Fruit fly (Drosophila melanogaster) whole organism, prepupa: Measurements from ENCODE around the gene E5.
A peak's percentile ranks its signal among the peaks of the same experiment; 100 is the strongest.

Experiments
- Blimp-1 ChIP-seq: fragments of 200-800 bp; sonication (Bioruptor generic); optimal IDR thresholded peaks from 3 replicates; lab custom pipeline; 2017; ENCODE audit warnings: missing biosample characterization, missing genetic modification characterization, mild to moderate bottlenecking, moderate library complexity, missing genetic modification reagents
- CG10631 ChIP-seq: fragments of 200-800 bp; sonication (Bioruptor generic); optimal IDR thresholded peaks from 2 replicates; lab custom pipeline; 2016; ENCODE audit warnings: missing biosample characterization, missing genetic modification characterization
- CG10669 ChIP-seq: fragments of 200-800 bp; sonication (Bioruptor generic); optimal IDR thresholded peaks from 3 replicates; lab custom pipeline; 2018; ENCODE audit warnings: missing biosample characterization, mild to moderate bottlenecking, missing genetic modification characterization, moderate library complexity
- CG11294 ChIP-seq: fragments of 200-800 bp; sonication (Bioruptor generic); IDR thresholded peaks from 2 replicates; pipeline ENCODE4 v1.3.6; 2022; ENCODE audit warnings: missing biosample characterization, missing genetic modification characterization
- CG11902 ChIP-seq: fragments of 200-800 bp; sonication (Bioruptor generic); optimal IDR thresholded peaks from 3 replicates; lab custom pipeline; 2016; ENCODE audit warnings: missing biosample characterization, missing genetic modification characterization
- CG15336 ChIP-seq: fragments of 200-800 bp; sonication (Bioruptor generic); IDR thresholded peaks from 2 replicates; pipeline ENCODE4 v1.3.6; 2022; ENCODE audit warnings: missing biosample characterization, missing genetic modification characterization
- CG16779 ChIP-seq: fragments of 200-800 bp; sonication (Bioruptor generic); optimal IDR thresholded peaks from 3 replicates; lab custom pipeline; 2017; ENCODE audit warnings: missing biosample characterization, mild to moderate bottlenecking, missing genetic modification characterization
- CG3032 ChIP-seq: fragments of 200-800 bp; optimal IDR thresholded peaks from 2 replicates; lab custom pipeline; 2019; ENCODE audit warnings: missing biosample characterization, mild to moderate bottlenecking, missing genetic modification characterization, moderate library complexity
- CG31627 ChIP-seq: fragments of 200-800 bp; sonication (Bioruptor generic); optimal IDR thresholded peaks from 3 replicates; lab custom pipeline; 2016; ENCODE audit warnings: missing biosample characterization, missing genetic modification characterization
- CG34406 ChIP-seq: fragments of 200-800 bp; sonication (Bioruptor generic); optimal IDR thresholded peaks from 3 replicates; lab custom pipeline; 2016; ENCODE audit warnings: missing biosample characterization, missing genetic modification characterization
- CG3919 ChIP-seq: fragments of 200-800 bp; sonication (Bioruptor generic); optimal IDR thresholded peaks from 3 replicates; lab custom pipeline; 2016; ENCODE audit warnings: missing biosample characterization, missing genetic modification characterization
- CG4318 ChIP-seq: fragments of 200-800 bp; sonication (Bioruptor generic); optimal IDR thresholded peaks from 3 replicates; lab custom pipeline; 2017; ENCODE audit warnings: missing biosample characterization, mild to moderate bottlenecking, missing genetic modification characterization
- CG6163 ChIP-seq: fragments of 200-800 bp; sonication (Bioruptor generic); IDR thresholded peaks from 3 replicates; pipeline ENCODE4 v1.3.6; 2022; ENCODE audit warnings: missing biosample characterization, missing genetic modification characterization
- CG6276 ChIP-seq: fragments of 200-800 bp; sonication (Bioruptor generic); optimal IDR thresholded peaks from 2 replicates; lab custom pipeline; 2017; ENCODE audit warnings: missing biosample characterization, mild to moderate bottlenecking, missing genetic modification characterization
- CG6792 ChIP-seq: fragments of 200-800 bp; sonication (Bioruptor generic); optimal IDR thresholded peaks from 3 replicates; lab custom pipeline; 2016; ENCODE audit warnings: missing biosample characterization, missing genetic modification characterization
- CG6808 ChIP-seq: fragments of 200-800 bp; sonication (Bioruptor generic); optimal IDR thresholded peaks from 3 replicates; lab custom pipeline; 2017; ENCODE audit warnings: missing biosample characterization, missing genetic modification characterization, mild to moderate bottlenecking, moderate library complexity, missing genetic modification reagents
- CG6854 ChIP-seq: fragments of 200-800 bp; sonication (Bioruptor generic); optimal IDR thresholded peaks from 2 replicates; lab custom pipeline; 2017; ENCODE audit warnings: missing biosample characterization, mild to moderate bottlenecking, missing genetic modification characterization
- CG8119 ChIP-seq: fragments of 200-800 bp; sonication (Bioruptor generic); IDR thresholded peaks from 3 replicates; pipeline ENCODE4 v1.3.6; 2022; ENCODE audit warnings: missing biosample characterization, missing genetic modification characterization
- CG8632 ChIP-seq: fragments of 200-800 bp; sonication (Bioruptor generic); optimal IDR thresholded peaks from 3 replicates; lab custom pipeline; 2016; ENCODE audit warnings: missing biosample characterization, missing genetic modification characterization
- Eip78C ChIP-seq: fragments of 200-800 bp; sonication (Bioruptor generic); peaks from one replicate; lab custom pipeline; 2016; ENCODE audit warnings: missing biosample characterization, missing genetic modification characterization
- Eip93F ChIP-seq: fragments of 200-800 bp; sonication (Bioruptor generic); optimal IDR thresholded peaks from 2 replicates; lab custom pipeline; 2016; ENCODE audit warnings: missing biosample characterization, mild to moderate bottlenecking, missing genetic modification characterization
- Ets21C ChIP-seq: fragments of 200-800 bp; sonication (Bioruptor generic); optimal IDR thresholded peaks from 3 replicates; lab custom pipeline; 2016; ENCODE audit warnings: missing biosample characterization, missing genetic modification characterization
- Ets96B ChIP-seq: fragments of 200-800 bp; optimal IDR thresholded peaks from 2 replicates; lab custom pipeline; 2019; ENCODE audit warnings: missing biosample characterization, mild to moderate bottlenecking, missing genetic modification characterization, moderate library complexity
- Gug ChIP-seq: fragments of 200-800 bp; sonication (Bioruptor generic); IDR thresholded peaks from 2 replicates; pipeline ENCODE4 v1.3.6; 2022; ENCODE audit warnings: missing biosample characterization, missing genetic modification characterization
- Hr39 ChIP-seq: fragments of 200-800 bp; sonication (Bioruptor generic); optimal IDR thresholded peaks from 2 replicates; lab custom pipeline; 2016; ENCODE audit warnings: missing biosample characterization, missing genetic modification characterization
- Hr4 ChIP-seq: fragments of 200-800 bp; sonication (Bioruptor generic); optimal IDR thresholded peaks from 3 replicates; lab custom pipeline; 2016; ENCODE audit warnings: missing biosample characterization, missing genetic modification characterization
- Lpt ChIP-seq: fragments of 200-800 bp; sonication (Bioruptor generic); optimal IDR thresholded peaks from 3 replicates; lab custom pipeline; 2016; ENCODE audit warnings: missing biosample characterization, missing genetic modification characterization
- Met ChIP-seq: fragments of 200-800 bp; sonication (Bioruptor generic); optimal IDR thresholded peaks from 3 replicates; lab custom pipeline; 2016; ENCODE audit warnings: missing biosample characterization, missing genetic modification characterization
- OdsH ChIP-seq: fragments of 200-800 bp; sonication (Bioruptor generic); optimal IDR thresholded peaks from 3 replicates; lab custom pipeline; 2016; ENCODE audit warnings: missing biosample characterization, missing genetic modification characterization
- Smox ChIP-seq: fragments of 200-800 bp; sonication (Bioruptor generic); optimal IDR thresholded peaks from 3 replicates; lab custom pipeline; 2016; ENCODE audit warnings: missing biosample characterization, missing genetic modification characterization
- Sox102F ChIP-seq: fragments of 200-800 bp; sonication (Bioruptor generic); optimal IDR thresholded peaks from 2 replicates; lab custom pipeline; 2016; ENCODE audit warnings: missing biosample characterization, mild to moderate bottlenecking, missing genetic modification characterization
- Sox14 ChIP-seq: fragments of 200-800 bp; sonication (Bioruptor generic); optimal IDR thresholded peaks from 3 replicates; lab custom pipeline; 2016; ENCODE audit warnings: missing biosample characterization, missing genetic modification characterization
- Sox15 ChIP-seq: fragments of 200-800 bp; sonication (Bioruptor generic); optimal IDR thresholded peaks from 3 replicates; lab custom pipeline; 2016; ENCODE audit warnings: missing biosample characterization, missing genetic modification characterization
- achi ChIP-seq: fragments of 200-800 bp; sonication (Bioruptor generic); optimal IDR thresholded peaks from 3 replicates; lab custom pipeline; 2016; ENCODE audit warnings: missing biosample characterization, missing genetic modification characterization
- acj6 ChIP-seq: fragments of 200-800 bp; sonication (Bioruptor generic); optimal IDR thresholded peaks from 3 replicates; lab custom pipeline; 2016; ENCODE audit warnings: missing biosample characterization, missing genetic modification characterization
- cyc ChIP-seq: fragments of 200-800 bp; sonication (Bioruptor generic); optimal IDR thresholded peaks from 3 replicates; lab custom pipeline; 2016; ENCODE audit warnings: missing biosample characterization, missing genetic modification characterization
- dac ChIP-seq: fragments of 200-800 bp; sonication (Bioruptor generic); optimal IDR thresholded peaks from 2 replicates; lab custom pipeline; 2017; ENCODE audit warnings: missing biosample characterization, mild to moderate bottlenecking, missing genetic modification characterization
- dsx ChIP-seq: fragments of 200-800 bp; optimal IDR thresholded peaks from 3 replicates; lab custom pipeline; 2019; ENCODE audit warnings: missing biosample characterization, mild to moderate bottlenecking, missing genetic modification characterization, moderate library complexity; ENCODE audit not compliant: poor library complexity, severe bottlenecking
- esn ChIP-seq: fragments of 200-800 bp; sonication (Bioruptor generic); optimal IDR thresholded peaks from 2 replicates; lab custom pipeline; 2016; ENCODE audit warnings: missing biosample characterization, mild to moderate bottlenecking, missing genetic modification characterization, moderate library complexity
- fd85E ChIP-seq: fragments of 200-800 bp; sonication (Bioruptor generic); optimal IDR thresholded peaks from 3 replicates; lab custom pipeline; 2016; ENCODE audit warnings: missing biosample characterization, missing genetic modification characterization
- fkh ChIP-seq: fragments of 200-800 bp; sonication (Bioruptor generic); optimal IDR thresholded peaks from 3 replicates; lab custom pipeline; 2017; ENCODE audit warnings: missing biosample characterization, mild to moderate bottlenecking, missing genetic modification characterization, moderate library complexity
- net ChIP-seq: fragments of 200-800 bp; sonication (Bioruptor generic); optimal IDR thresholded peaks from 3 replicates; lab custom pipeline; 2016; ENCODE audit warnings: missing biosample characterization, missing genetic modification characterization
- spab ChIP-seq: fragments of 200-800 bp; sonication (Bioruptor generic); optimal IDR thresholded peaks from 2 replicates; lab custom pipeline; 2017; ENCODE audit warnings: missing biosample characterization, mild to moderate bottlenecking, missing genetic modification characterization, missing genetic modification reagents
- ss ChIP-seq, 2 experiments: fragments of 200-800 bp; sonication (Bioruptor generic); optimal IDR thresholded peaks; 2 replicates in 1 of 2; 3 replicates in 1 of 2; lab custom pipeline; 2017 to 2018; ENCODE audit warnings: mild to moderate bottlenecking in 2 of 2, missing biosample characterization in 2 of 2, missing genetic modification characterization in 2 of 2, moderate library complexity in 1 of 2
- svp ChIP-seq: fragments of 200-800 bp; sonication (Bioruptor generic); peaks from one replicate; lab custom pipeline; 2016; ENCODE audit warnings: missing biosample characterization, missing genetic modification characterization
- topi ChIP-seq: fragments of 200-800 bp; sonication (Bioruptor generic); optimal IDR thresholded peaks from 3 replicates; lab custom pipeline; 2016; ENCODE audit warnings: missing biosample characterization, missing genetic modification characterization
- vri ChIP-seq: fragments of 200-800 bp; sonication (Bioruptor generic); optimal IDR thresholded peaks from 3 replicates; lab custom pipeline; 2016; ENCODE audit warnings: missing biosample characterization, mild to moderate bottlenecking, missing genetic modification characterization

E5 gene

dm6 chr3R:13845926-13846325 lies 28.8 kb downstream of the E5 start (continued):
- TF ChIP-seq topi (GFP tag; lab: Kevin White, UChicago): peak; percentile 60
- peak; percentile 61 for TF ChIP-seq acj6 (GFP tag; lab: Kevin White, UChicago)
- peak; percentile 43 for TF ChIP-seq CG16779 (tag; lab: Kevin White, UChicago)
- peak; percentile 68 for TF ChIP-seq achi (GFP tag; lab: Kevin White, UChicago)
- peak; percentile 36 for TF ChIP-seq spab (GFP tag; lab: Kevin White, UChicago)
- TF ChIP-seq Ets21C: peak; percentile 32
- peak; percentile 35 for TF ChIP-seq CG6792 (GFP tag; lab: Kevin White, UChicago)
- TF ChIP-seq ss (GFP tag; optimal IDR thresholded peaks at IDR 0.05; lab: Kevin White, UChicago): peak in 1 of 2 experiments; percentile 43
- no peak for TF ChIP-seq CG6854 (GFP tag; lab: Kevin White, UChicago)
- TF ChIP-seq Sox14 (GFP tag; lab: Kevin White, UChicago): peak; percentile 72
- no peak for TF ChIP-seq CG11294 (GFP tag; lab: Robert Waterston, UW)
- TF ChIP-seq, all 60 proteins: peak for 45

dm6 chr3R:13845250-13845699 lies 29.4 kb downstream of the E5 start:
- TF ChIP-seq CG6163 (GFP tag; lab: Robert Waterston, UW) (peak; percentile 94), Sox15 (GFP tag; lab: Kevin White, UChicago) (peak; percentile 67), CG16779 (tag; lab: Kevin White, UChicago) (peak; percentile 84), dac (GFP tag; lab: Kevin White, UChicago) (peak; percentile 86), dsx (peak; percentile 86), Met (GFP tag; lab: Kevin White, UChicago) (peak; percentile 64), Gug (GFP tag; lab: Robert Waterston, UW) (peak; percentile 70), CG6808 (peak; percentile 88), vri (GFP tag; lab: Kevin White, UChicago) (peak; percentile 48), fd85E (GFP tag; lab: Kevin White, UChicago) (no peak), ss (GFP tag; optimal IDR thresholded peaks at IDR 0.05; lab: Kevin White, UChicago) (peak; percentile 92 to 95), Hr39 (GFP tag; lab: Kevin White, UChicago) (peak; percentile 38), CG4318 (GFP tag; lab: Kevin White, UChicago) (peak; percentile 82), Eip78C (peak; percentile 89), CG11294 (GFP tag; lab: Robert Waterston, UW) (0 out of 2 replicates have a peak, but pooled peaks have one; percentile 24), Sox102F (GFP tag; lab: Kevin White, UChicago) (peak; percentile 56), cyc (GFP tag; lab: Kevin White, UChicago) (peak; percentile 27), CG3032 (tag; lab: Kevin White, UChicago) (peak; percentile 88), spab (GFP tag; lab: Kevin White, UChicago) (peak; percentile 82), achi (GFP tag; lab: Kevin White, UChicago) (peak; percentile 90), topi (GFP tag; lab: Kevin White, UChicago) (peak; percentile 54), CG31627 (GFP tag; lab: Kevin White, UChicago) (peak; percentile 25), CG6854 (GFP tag; lab: Kevin White, UChicago) (no peak), CG10631 (GFP tag; lab: Kevin White, UChicago) (peak; percentile 90), Ets96B (peak; percentile 89), CG8119 (GFP tag; lab: Robert Waterston, UW) (peak; percentile 95), Smox (GFP tag; lab: Kevin White, UChicago) (peak; percentile 36), CG6276 (GFP tag; lab: Kevin White, UChicago) (peak; percentile 85), CG11902 (GFP tag; lab: Kevin White, UChicago) (peak; percentile 39), Sox14 (GFP tag; lab: Kevin White, UChicago) (peak; percentile 53), Lpt (GFP tag; lab: Kevin White, UChicago) (peak; percentile 39), svp (GFP tag; lab: Kevin White, UChicago) (peak; percentile 77), CG6792 (GFP tag; lab: Kevin White, UChicago) (peak; percentile 76), Ets21C (no peak), Blimp-1 (no peak), acj6 (GFP tag; lab: Kevin White, UChicago) (peak; percentile 81), fkh (GFP tag; lab: Kevin White, UChicago) (no peak), CG3919 (GFP tag; lab: Kevin White, UChicago) (peak; percentile 78), CG15336 (GFP tag; lab: Robert Waterston, UW) (peak; percentile 92), Hr4 (GFP tag; lab: Kevin White, UChicago) (peak; percentile 87), CG34406 (GFP tag; lab: Kevin White, UChicago) (peak; percentile 82), CG8632 (GFP tag; lab: Kevin White, UChicago) (peak; percentile 80), esn (peak; percentile 72), Eip93F (GFP tag; lab: Kevin White, UChicago) (peak; percentile 7), CG10669 (GFP tag; lab: Kevin White, UChicago) (peak; percentile 81), net (GFP tag; lab: Kevin White, UChicago) (peak; percentile 80), OdsH (GFP tag; lab: Kevin White, UChicago) (peak; percentile 86)
